Worm (Caenorhabditis elegans) whole organism, L2 larva: ENCODE data around the gene ZC443.7.

Source experiments
- C34F6.9 ChIP-seq: fragments of 150-350 bp; optimal IDR thresholded peaks from 2 replicates; lab custom pipeline; 2014; ENCODE audit warnings: missing biosample characterization, missing genetic modification characterization
- F13H6.1 ChIP-seq: sonication (generic microtip); optimal IDR thresholded peaks from 2 replicates; lab custom pipeline; 2016; ENCODE audit warnings: missing genetic modification characterization, missing compliant biosample characterization
- R02D3.7 ChIP-seq: fragments of 150-350 bp; optimal IDR thresholded peaks from 2 replicates; lab custom pipeline; 2014; ENCODE audit warnings: missing biosample characterization, missing genetic modification characterization
- Y55F3AM.14 ChIP-seq: fragments of 200-800 bp; sonication (Bioruptor generic); optimal IDR thresholded peaks from 2 replicates; lab custom pipeline; 2018; ENCODE audit warnings: mild to moderate bottlenecking, missing genetic modification characterization, missing compliant biosample characterization
- ZK546.5 ChIP-seq: sonication (generic microtip); optimal IDR thresholded peaks from 2 replicates; lab custom pipeline; 2017; ENCODE audit warnings: missing biosample characterization, missing genetic modification characterization
- alr-1 ChIP-seq: fragments of 150-350 bp; optimal IDR thresholded peaks from 2 replicates; lab custom pipeline; 2014; ENCODE audit warnings: missing biosample characterization, missing genetic modification characterization
- aly-2 ChIP-seq: fragments of 150-350 bp; optimal IDR thresholded peaks from 2 replicates; lab custom pipeline; 2014; ENCODE audit warnings: missing biosample characterization, missing genetic modification characterization
- ama-1 ChIP-seq: fragments of 150-350 bp; optimal IDR thresholded peaks from 2 replicates; lab custom pipeline; 2018; ENCODE audit warnings: inconsistent platforms
- blmp-1 ChIP-seq: sonication (generic microtip); optimal IDR thresholded peaks from 2 replicates; lab custom pipeline; 2017; ENCODE audit warnings: missing genetic modification characterization, mild to moderate bottlenecking, missing compliant biosample characterization, antibody characterized with exemption, moderate library complexity; ENCODE audit not compliant: insufficient read depth
- ceh-16 ChIP-seq: fragments of 150-350 bp; optimal IDR thresholded peaks from 2 replicates; lab custom pipeline; 2014; ENCODE audit warnings: missing biosample characterization, missing genetic modification characterization
- crh-2 ChIP-seq: sonication (generic microtip); optimal IDR thresholded peaks from 2 replicates; lab custom pipeline; 2017; ENCODE audit warnings: missing biosample characterization, missing genetic modification characterization
- dmd-4 ChIP-seq: sonication (generic microtip); optimal IDR thresholded peaks from 2 replicates; lab custom pipeline; 2017; ENCODE audit warnings: missing biosample characterization, missing genetic modification characterization
- egl-27 ChIP-seq: sonication (generic microtip); optimal IDR thresholded peaks from 3 replicates; lab custom pipeline; 2017; ENCODE audit warnings: missing biosample characterization, missing genetic modification reagents, missing genetic modification characterization
- elt-1 ChIP-seq: fragments of 150-350 bp; optimal IDR thresholded peaks from 2 replicates; lab custom pipeline; 2014; ENCODE audit warnings: missing biosample characterization, missing genetic modification characterization
- elt-3 ChIP-seq: sonication (generic microtip); optimal IDR thresholded peaks from 2 replicates; lab custom pipeline; 2017; ENCODE audit warnings: missing biosample characterization, missing genetic modification characterization
- fos-1 ChIP-seq: fragments of 150-350 bp; optimal IDR thresholded peaks from 2 replicates; lab custom pipeline; 2014; ENCODE audit warnings: missing biosample characterization, missing genetic modification characterization
- gmeb-1 ChIP-seq: fragments of 150-350 bp; optimal IDR thresholded peaks from 2 replicates; lab custom pipeline; 2014; ENCODE audit warnings: missing biosample characterization, missing genetic modification characterization
- lin-11 ChIP-seq: fragments of 150-350 bp; sonication (generic microtip); optimal IDR thresholded peaks from 2 replicates; lab custom pipeline; 2014; ENCODE audit warnings: missing biosample characterization, missing genetic modification characterization, inconsistent platforms, mixed read lengths
- lin-13 ChIP-seq: fragments of 150-350 bp; optimal IDR thresholded peaks from 2 replicates; lab custom pipeline; 2014; ENCODE audit warnings: missing biosample characterization, missing genetic modification reagents, missing genetic modification characterization
- lin-39 ChIP-seq: fragments of 150-350 bp; optimal IDR thresholded peaks from 2 replicates; lab custom pipeline; 2014; ENCODE audit warnings: missing biosample characterization, missing genetic modification reagents, missing genetic modification characterization
- lsy-2 ChIP-seq, 2 experiments: fragments of 150-350 bp in 1 of 2; sonication (generic microtip) in 1 of 2; optimal IDR thresholded peaks; 2 replicates each; lab custom pipeline; 2014 to 2017; ENCODE audit warnings: missing biosample characterization in 2 of 2, missing genetic modification characterization in 2 of 2
- mab-5 ChIP-seq: fragments of 150-350 bp; optimal IDR thresholded peaks from 2 replicates; lab custom pipeline; 2014; ENCODE audit warnings: missing biosample characterization, missing genetic modification characterization
- mbf-1 ChIP-seq: sonication (generic microtip); optimal IDR thresholded peaks from 2 replicates; lab custom pipeline; 2017; ENCODE audit warnings: missing biosample characterization, missing genetic modification characterization
- mdl-1 ChIP-seq, 2 experiments: fragments of 150-350 bp in 1 of 2; sonication (generic microtip) in 1 of 2; optimal IDR thresholded peaks; 2 replicates each; lab custom pipeline; 2017; ENCODE audit warnings: missing biosample characterization in 2 of 2, missing genetic modification characterization in 2 of 2
- nhr-10 ChIP-seq: sonication (generic microtip); optimal IDR thresholded peaks from 2 replicates; lab custom pipeline; 2017; ENCODE audit warnings: missing biosample characterization, missing genetic modification characterization
- nhr-11 ChIP-seq: fragments of 150-350 bp; optimal IDR thresholded peaks from 2 replicates; lab custom pipeline; 2014; ENCODE audit warnings: missing biosample characterization, missing genetic modification characterization
- nhr-12 ChIP-seq: fragments of 150-350 bp; optimal IDR thresholded peaks from 2 replicates; lab custom pipeline; 2014; ENCODE audit warnings: missing biosample characterization, missing genetic modification characterization
- nhr-129 ChIP-seq: fragments of 150-350 bp; optimal IDR thresholded peaks from 2 replicates; lab custom pipeline; 2014; ENCODE audit warnings: missing biosample characterization, missing genetic modification characterization
- nhr-21 ChIP-seq: fragments of 150-350 bp; optimal IDR thresholded peaks from 2 replicates; lab custom pipeline; 2014; ENCODE audit warnings: missing biosample characterization, missing genetic modification characterization
- nhr-23 ChIP-seq: fragments of 150-350 bp; optimal IDR thresholded peaks from 2 replicates; lab custom pipeline; 2014; ENCODE audit warnings: missing biosample characterization, missing genetic modification reagents, missing genetic modification characterization
- nhr-237 ChIP-seq: fragments of 150-350 bp; optimal IDR thresholded peaks from 2 replicates; lab custom pipeline; 2014; ENCODE audit warnings: missing biosample characterization, missing genetic modification characterization
- nhr-25 ChIP-seq: fragments of 150-350 bp; sonication (generic microtip); optimal IDR thresholded peaks from 3 replicates; lab custom pipeline; 2014; ENCODE audit warnings: missing biosample characterization, missing genetic modification characterization
- nhr-6 ChIP-seq: fragments of 150-350 bp; optimal IDR thresholded peaks from 2 replicates; lab custom pipeline; 2014; ENCODE audit warnings: missing biosample characterization, missing genetic modification characterization
- nhr-77 ChIP-seq: fragments of 150-350 bp; optimal IDR thresholded peaks from 2 replicates; lab custom pipeline; 2014; ENCODE audit warnings: missing biosample characterization, missing genetic modification characterization
- peb-1 ChIP-seq: fragments of 150-350 bp; optimal IDR thresholded peaks from 2 replicates; lab custom pipeline; 2014; ENCODE audit warnings: missing biosample characterization, missing genetic modification characterization
- sem-4 ChIP-seq: fragments of 150-350 bp; optimal IDR thresholded peaks from 2 replicates; lab custom pipeline; 2014; ENCODE audit warnings: missing biosample characterization, missing genetic modification reagents, missing genetic modification characterization
- skn-1 ChIP-seq: sonication (generic microtip); optimal IDR thresholded peaks from 2 replicates; lab custom pipeline; 2017; ENCODE audit warnings: missing biosample characterization, missing genetic modification characterization
- sma-3 ChIP-seq: sonication (generic microtip); optimal IDR thresholded peaks from 2 replicates; lab custom pipeline; 2016; ENCODE audit warnings: missing genetic modification reagents, missing genetic modification characterization, missing compliant biosample characterization
- sma-9 ChIP-seq, 2 experiments: fragments of 150-350 bp in 1 of 2; sonication (generic microtip) in 1 of 2; optimal IDR thresholded peaks; 2 replicates each; lab custom pipeline; 2014 to 2016; ENCODE audit warnings: missing genetic modification characterization in 2 of 2, mild to moderate bottlenecking in 1 of 2, missing biosample characterization in 1 of 2, missing compliant biosample characterization in 1 of 2, missing genetic modification reagents in 1 of 2, moderate library complexity in 1 of 2
- snpc-4 ChIP-seq: fragments of 150-350 bp; optimal IDR thresholded peaks from 2 replicates; lab custom pipeline; 2014; ENCODE audit warnings: missing biosample characterization, missing genetic modification characterization
- unc-39 ChIP-seq: fragments of 150-350 bp; optimal IDR thresholded peaks from 2 replicates; lab custom pipeline; 2014; ENCODE audit warnings: missing biosample characterization, missing genetic modification characterization
- unc-55 ChIP-seq: fragments of 150-350 bp; sonication (generic microtip); optimal IDR thresholded peaks from 3 replicates; lab custom pipeline; 2014; ENCODE audit warnings: missing biosample characterization, missing genetic modification reagents, missing genetic modification characterization
- unc-62 ChIP-seq: fragments of 150-350 bp; optimal IDR thresholded peaks from 2 replicates; lab custom pipeline; 2014; ENCODE audit warnings: missing biosample characterization, missing genetic modification reagents, missing genetic modification characterization
- zag-1 ChIP-seq: fragments of 150-350 bp; optimal IDR thresholded peaks from 2 replicates; lab custom pipeline; 2014; ENCODE audit warnings: missing biosample characterization, missing genetic modification characterization
- ztf-1 ChIP-seq: fragments of 200-800 bp; sonication (Bioruptor generic); conservative IDR thresholded peaks from 2 replicates; pipeline ENCODE4 v1.3.6; 2022; ENCODE audit warnings: missing genetic modification characterization, missing compliant biosample characterization
- ztf-11 ChIP-seq: sonication (generic microtip); optimal IDR thresholded peaks from 2 replicates; lab custom pipeline; 2017; ENCODE audit warnings: missing biosample characterization, missing genetic modification characterization
- ztf-4 ChIP-seq: fragments of 150-350 bp; optimal IDR thresholded peaks from 2 replicates; lab custom pipeline; 2014; ENCODE audit warnings: missing biosample characterization, missing genetic modification characterization

The ZC443.7 gene

DNA sequence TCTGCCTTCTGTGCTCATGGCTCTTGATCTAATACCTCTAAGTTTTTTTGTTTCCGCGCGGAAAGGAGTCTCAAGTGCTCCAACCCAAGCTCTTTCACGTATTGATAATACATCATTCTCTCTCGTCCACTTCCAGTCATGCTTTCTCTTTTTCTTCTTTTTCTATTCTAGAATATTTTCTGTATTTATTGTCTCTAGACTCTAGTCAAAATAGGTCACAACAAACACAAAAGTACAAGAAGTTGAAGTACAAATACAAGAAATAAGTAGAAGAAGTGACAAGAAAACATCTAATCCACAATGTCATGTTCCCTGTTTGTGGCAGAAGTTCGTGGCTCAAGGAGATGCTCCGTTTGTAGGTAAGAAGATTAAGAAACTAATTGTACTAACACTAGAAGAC, 33.1 kb upstream of the ZC443.7 start, which contains the start of gene ZC455.1:
Gene ZC455.1 (plus strand): TSS at position 301 of the 400 bp plus-strand sequence.
- TF ChIP-seq F13H6.1 (tag; lab: Kevin White, UChicago) (no peak), ceh-16 (tag; lab: Kevin White, UChicago) (no peak), sma-9 (GFP tag; optimal IDR thresholded peaks at IDR 0.05; lab: Kevin White, UChicago) (no peak), sma-9 (tag; optimal IDR thresholded peaks at IDR 0.05; lab: Kevin White, UChicago) (no peak), lsy-2 (tag; optimal IDR thresholded peaks at IDR 0.05; lab: Kevin White, UChicago) (no peak), gmeb-1 (tag; lab: Kevin White, UChicago) (no peak), ZK546.5 (tag; lab: Kevin White, UChicago) (no peak), nhr-10 (tag; lab: Kevin White, UChicago) (no peak), nhr-77 (tag; lab: Kevin White, UChicago) (no peak), zag-1 (no peak), nhr-6 (tag; lab: Kevin White, UChicago) (no peak), aly-2 (tag; lab: Kevin White, UChicago) (no peak)

DNA sequence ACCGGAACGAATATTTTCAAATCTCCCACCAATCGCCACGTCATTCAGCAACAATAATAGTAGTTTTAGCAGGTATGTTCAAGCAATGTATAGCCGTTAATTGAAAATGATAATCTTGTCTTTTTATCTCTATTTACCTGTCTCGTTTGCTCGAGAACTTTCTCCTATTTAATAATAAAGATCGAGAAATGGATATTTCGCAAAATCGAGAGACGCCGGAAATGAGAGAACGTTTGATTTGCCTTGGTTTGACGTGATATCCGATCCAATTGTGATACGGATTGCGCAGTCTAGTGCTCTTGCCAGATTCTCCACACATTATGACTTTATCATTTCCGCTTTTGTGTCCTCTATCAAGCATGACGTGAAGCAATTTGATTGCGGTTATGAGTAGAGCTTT, 32.4 kb upstream of the ZC443.7 start:
- no peak for TF ChIP-seq sma-3
- TF ChIP-seq zag-1: no peak
- TF ChIP-seq blmp-1 (tag; lab: Kevin White, UChicago): no peak
- TF ChIP-seq nhr-129: no peak
- TF ChIP-seq nhr-77 (tag; lab: Kevin White, UChicago): no peak
- TF ChIP-seq ceh-16 (tag; lab: Kevin White, UChicago): no peak
- no peak for TF ChIP-seq elt-1 (tag; lab: Kevin White, UChicago)
- TF ChIP-seq R02D3.7 (tag; lab: Kevin White, UChicago): no peak
- no peak for TF ChIP-seq ztf-1 (GFP tag; lab: Robert Waterston, UW)
- no peak for TF ChIP-seq peb-1 (tag; lab: Kevin White, UChicago)
- TF ChIP-seq, all 48 proteins: peak for 0

DNA sequence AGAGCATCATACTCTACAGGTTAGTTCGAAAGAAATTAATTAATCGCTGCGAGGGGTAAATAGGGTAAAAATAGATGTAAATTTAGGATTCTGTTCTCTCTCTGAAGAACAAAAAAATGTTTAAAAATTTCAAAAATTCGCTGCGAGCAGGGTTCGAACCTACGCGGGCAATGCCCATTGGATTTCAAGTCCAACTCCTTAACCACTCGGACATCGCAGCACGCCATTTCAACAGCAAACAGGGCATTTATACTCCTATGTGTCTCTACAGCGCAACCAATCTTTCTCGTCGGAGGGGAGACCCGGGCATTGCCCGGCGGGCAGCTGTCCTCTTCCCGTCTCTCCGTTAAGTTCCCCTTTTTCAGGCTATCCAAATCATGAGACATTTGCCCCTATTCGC, 26.0 kb upstream of the ZC443.7 start:
- TF ChIP-seq nhr-12 (tag; lab: Kevin White, UChicago) (no peak), sem-4 (tag; lab: Kevin White, UChicago) (no peak), unc-55 (no peak), aly-2 (tag; lab: Kevin White, UChicago) (no peak), crh-2 (tag; lab: Kevin White, UChicago) (peak; percentile 18), blmp-1 (tag; lab: Kevin White, UChicago) (no peak), R02D3.7 (tag; lab: Kevin White, UChicago) (no peak), unc-62 (no peak), nhr-11 (tag; lab: Kevin White, UChicago) (no peak), nhr-237 (tag; lab: Kevin White, UChicago) (no peak), sma-9 (GFP tag; optimal IDR thresholded peaks at IDR 0.05; lab: Kevin White, UChicago) (peak; percentile 53), sma-9 (tag; optimal IDR thresholded peaks at IDR 0.05; lab: Kevin White, UChicago) (no peak), ceh-16 (tag; lab: Kevin White, UChicago) (no peak), lin-13 (GFP tag; lab: Kevin White, UChicago) (peak; percentile 18), mab-5 (no peak), unc-39 (no peak), nhr-6 (tag; lab: Kevin White, UChicago) (no peak), egl-27 (tag; lab: Kevin White, UChicago) (no peak), nhr-25 (no peak), nhr-77 (tag; lab: Kevin White, UChicago) (no peak), nhr-129 (peak; percentile 70), ama-1 (lab: Kevin White, UChicago) (no peak), nhr-21 (tag; lab: Kevin White, UChicago) (no peak), C34F6.9 (tag; lab: Kevin White, UChicago) (peak; percentile 38), ztf-1 (GFP tag; lab: Robert Waterston, UW) (no peak), nhr-10 (tag; lab: Kevin White, UChicago) (no peak), mbf-1 (no peak), gmeb-1 (tag; lab: Kevin White, UChicago) (peak; percentile 39), elt-3 (tag; lab: Kevin White, UChicago) (no peak), elt-1 (tag; lab: Kevin White, UChicago) (no peak), mdl-1 (tag; optimal IDR thresholded peaks at IDR 0.05; lab: Kevin White, UChicago) (no peak), ZK546.5 (tag; lab: Kevin White, UChicago) (no peak), zag-1 (no peak), fos-1 (tag; lab: Kevin White, UChicago) (peak; percentile 45), alr-1 (tag; lab: Kevin White, UChicago) (no peak), dmd-4 (no peak), F13H6.1 (tag; lab: Kevin White, UChicago) (peak; percentile 10), nhr-23 (no peak), Y55F3AM.14 (GFP tag; lab: Kevin White, UChicago) (no peak), ztf-11 (tag; lab: Kevin White, UChicago) (no peak), lsy-2 (tag; optimal IDR thresholded peaks at IDR 0.05; lab: Kevin White, UChicago) (peak in 1 of 2 experiments; percentile 5), ztf-4 (tag; lab: Kevin White, UChicago) (no peak), lin-39 (tag; lab: Kevin White, UChicago) (no peak), lin-11 (tag; lab: Kevin White, UChicago) (no peak), skn-1 (tag; lab: Kevin White, UChicago) (no peak), peb-1 (tag; lab: Kevin White, UChicago) (no peak), snpc-4 (no peak)
